Fruit fly (Drosophila melanogaster) whole organism, adult: ENCODE measurements around the gene RpS9.

ENCODE experiments used
- CG11617 ChIP-seq: fragments of 200-800 bp; sonication (Bioruptor generic); optimal IDR thresholded peaks from 2 replicates; lab custom pipeline; 2017; ENCODE audit warnings: mild to moderate bottlenecking, missing biosample characterization, missing genetic modification reagents, missing genetic modification characterization
- CG12768 ChIP-seq: fragments of 200-800 bp; sonication (Bioruptor generic); optimal IDR thresholded peaks from 2 replicates; lab custom pipeline; 2017; ENCODE audit warnings: missing biosample characterization, missing genetic modification characterization, mild to moderate bottlenecking, moderate library complexity, missing genetic modification reagents
- CG14711 ChIP-seq: fragments of 200-800 bp; sonication (Bioruptor generic); optimal IDR thresholded peaks from 2 replicates; lab custom pipeline; 2018; ENCODE audit warnings: missing biosample characterization, mild to moderate bottlenecking, missing genetic modification characterization, moderate library complexity
- CG1620 ChIP-seq: fragments of 200-800 bp; sonication (Bioruptor generic); optimal IDR thresholded peaks from 2 replicates; lab custom pipeline; 2016; ENCODE audit warnings: missing biosample characterization, missing genetic modification characterization
- CG33017 ChIP-seq: fragments of 200-800 bp; sonication (Bioruptor generic); optimal IDR thresholded peaks from 2 replicates; lab custom pipeline; 2018; ENCODE audit warnings: missing biosample characterization, mild to moderate bottlenecking, missing genetic modification characterization, moderate library complexity
- CG5204 ChIP-seq: fragments of 200-800 bp; sonication (Bioruptor generic); optimal IDR thresholded peaks from 2 replicates; lab custom pipeline; 2016; ENCODE audit warnings: missing biosample characterization, missing genetic modification characterization
- CG7045 ChIP-seq: fragments of 200-800 bp; sonication (Bioruptor generic); optimal IDR thresholded peaks from 2 replicates; lab custom pipeline; 2017; ENCODE audit warnings: missing biosample characterization, mild to moderate bottlenecking, missing genetic modification characterization
- CG7101 ChIP-seq: fragments of 200-800 bp; sonication (Bioruptor generic); optimal IDR thresholded peaks from 2 replicates; lab custom pipeline; 2018; ENCODE audit warnings: missing biosample characterization, mild to moderate bottlenecking, missing genetic modification characterization, moderate library complexity
- Clk ChIP-seq: fragments of 200-800 bp; sonication (Bioruptor generic); optimal IDR thresholded peaks from 2 replicates; lab custom pipeline; 2017; ENCODE audit warnings: missing biosample characterization, missing genetic modification characterization
- Crg-1 ChIP-seq: fragments of 200-800 bp; sonication (Bioruptor generic); optimal IDR thresholded peaks from 2 replicates; lab custom pipeline; 2016; ENCODE audit warnings: missing biosample characterization, missing genetic modification characterization
- Hr96 ChIP-seq: fragments of 200-800 bp; sonication (Bioruptor generic); optimal IDR thresholded peaks from 2 replicates; lab custom pipeline; 2016; ENCODE audit warnings: missing biosample characterization, missing genetic modification characterization
- Mnt ChIP-seq: fragments of 200-800 bp; sonication (Bioruptor generic); optimal IDR thresholded peaks from 2 replicates; lab custom pipeline; 2016; ENCODE audit warnings: missing biosample characterization, mild to moderate bottlenecking, missing genetic modification characterization
- bab1 ChIP-seq: fragments of 200-800 bp; sonication (Bioruptor generic); optimal IDR thresholded peaks from 3 replicates; lab custom pipeline; 2019; ENCODE audit warnings: missing biosample characterization, mild to moderate bottlenecking, missing genetic modification characterization, moderate library complexity
- cic ChIP-seq: fragments of 200-800 bp; sonication (Bioruptor generic); optimal IDR thresholded peaks from 2 replicates; lab custom pipeline; 2017; ENCODE audit warnings: missing biosample characterization, mild to moderate bottlenecking, missing genetic modification characterization, moderate library complexity
- cnc ChIP-seq, 2 experiments: fragments of >200 bp; optimal IDR thresholded peaks; 2 replicates each; lab custom pipeline; 2017
- kay ChIP-seq: fragments of 200-800 bp; sonication (Bioruptor generic); peaks from one replicate; lab custom pipeline; 2016; ENCODE audit warnings: missing biosample characterization, missing genetic modification characterization, borderline replicate concordance
- ovo ChIP-seq: fragments of 200-800 bp; sonication (Bioruptor generic); optimal IDR thresholded peaks from 2 replicates; lab custom pipeline; 2016; ENCODE audit warnings: missing biosample characterization, missing genetic modification characterization
- pad ChIP-seq: fragments of 200-800 bp; sonication (Bioruptor generic); optimal IDR thresholded peaks from 3 replicates; lab custom pipeline; 2017; ENCODE audit warnings: missing biosample characterization, missing genetic modification characterization, mild to moderate bottlenecking, moderate library complexity, missing genetic modification reagents
- tj ChIP-seq: fragments of 200-800 bp; sonication (Bioruptor generic); optimal IDR thresholded peaks from 3 replicates; lab custom pipeline; 2017; ENCODE audit warnings: missing biosample characterization, mild to moderate bottlenecking, missing genetic modification characterization, moderate library complexity
- toe ChIP-seq: fragments of 200-800 bp; sonication (Bioruptor generic); optimal IDR thresholded peaks from 2 replicates; lab custom pipeline; 2016; ENCODE audit warnings: missing biosample characterization, missing genetic modification characterization

Gene RpS9

dm6 chr3L:9550873-9551580, 39.7 kb upstream of the RpS9 start:
- no peak for TF ChIP-seq CG12768
- peak; percentile 78 for TF ChIP-seq tj (GFP tag; lab: Kevin White, UChicago)

- no peak for TF ChIP-seq Crg-1 (GFP tag; lab: Kevin White, UChicago)
- no peak for TF ChIP-seq toe (GFP tag; lab: Kevin White, UChicago)
- TF ChIP-seq CG14711 (tag; lab: Kevin White, UChicago) = no peak
- TF ChIP-seq kay (GFP tag; lab: Kevin White, UChicago) = no peak
- no peak for TF ChIP-seq CG7045
- no peak for TF ChIP-seq Hr96 (GFP tag; lab: Kevin White, UChicago)
- TF ChIP-seq CG7101 (tag; lab: Kevin White, UChicago) = no peak
- no peak for TF ChIP-seq CG33017 (tag; lab: Kevin White, UChicago)
- no peak for TF ChIP-seq CG1620 (GFP tag; lab: Kevin White, UChicago)
- no peak for TF ChIP-seq Clk (GFP tag; lab: Kevin White, UChicago)
- no peak for TF ChIP-seq cic
- no peak for TF ChIP-seq CG5204 (GFP tag; lab: Kevin White, UChicago)
- no peak for TF ChIP-seq cnc (optimal IDR thresholded peaks at IDR 0.05; lab: Kevin White, UChicago)
- no peak for TF ChIP-seq bab1 (GFP tag; lab: Kevin White, UChicago)
- TF ChIP-seq pad = no peak
- no peak for TF ChIP-seq CG11617 (GFP tag; lab: Kevin White, UChicago)
- no peak for TF ChIP-seq ovo (GFP tag; lab: Kevin White, UChicago)
- no peak for TF ChIP-seq tj (GFP tag; lab: Kevin White, UChicago)
- no peak for TF ChIP-seq CG12768
- no peak for TF ChIP-seq Mnt
These were observed 38.5 kb upstream of the RpS9 start for dm6 chr3L:9549690-9550303.

- TF ChIP-seq CG7101 (tag; lab: Kevin White, UChicago) (no peak), tj (GFP tag; lab: Kevin White, UChicago) (no peak), CG5204 (GFP tag; lab: Kevin White, UChicago) (no peak), CG12768 (no peak), CG33017 (tag; lab: Kevin White, UChicago) (no peak), Clk (GFP tag; lab: Kevin White, UChicago) (no peak), bab1 (GFP tag; lab: Kevin White, UChicago) (no peak), kay (GFP tag; lab: Kevin White, UChicago) (no peak), CG7045 (no peak), toe (GFP tag; lab: Kevin White, UChicago) (no peak), CG14711 (tag; lab: Kevin White, UChicago) (no peak), Mnt (no peak), Crg-1 (GFP tag; lab: Kevin White, UChicago) (no peak), pad (no peak), ovo (GFP tag; lab: Kevin White, UChicago) (no peak)
These were observed 37.5 kb upstream of the RpS9 start for dm6 chr3L:9548800-9549199.

- no peak for TF ChIP-seq cic
- peak; percentile 78 for TF ChIP-seq tj (GFP tag; lab: Kevin White, UChicago)
- no peak for TF ChIP-seq CG14711 (tag; lab: Kevin White, UChicago)
These were observed 36.6 kb upstream of the RpS9 start for dm6 chr3L:9547910-9548309.

- TF ChIP-seq tj (GFP tag; lab: Kevin White, UChicago) (peak; percentile 63), Hr96 (GFP tag; lab: Kevin White, UChicago) (no peak), kay (GFP tag; lab: Kevin White, UChicago) (no peak), CG14711 (tag; lab: Kevin White, UChicago) (no peak), Mnt (peak; percentile 93), toe (GFP tag; lab: Kevin White, UChicago) (no peak), Clk (GFP tag; lab: Kevin White, UChicago) (peak; percentile 10), CG7101 (tag; lab: Kevin White, UChicago) (no peak), CG33017 (tag; lab: Kevin White, UChicago) (no peak), CG1620 (GFP tag; lab: Kevin White, UChicago) (no peak)
These were observed 35.6 kb upstream of the RpS9 start, which contains the start of gene CG42673 for dm6 chr3L:9546875-9547324. Gene CG42673, plus strand, starts transcription at chr3L:9547220.

dm6 chr3L:9543899-9544298, 32.6 kb upstream of the RpS9 start, which contains the start of gene Ir67a:
Gene Ir67a, minus strand, starts transcription at chr3L:9543999.
- TF ChIP-seq pad = no peak
- TF ChIP-seq cic = no peak
- no peak for TF ChIP-seq CG12768
- no peak for TF ChIP-seq Hr96 (GFP tag; lab: Kevin White, UChicago)
- TF ChIP-seq CG5204 (GFP tag; lab: Kevin White, UChicago) = no peak
- no peak for TF ChIP-seq tj (GFP tag; lab: Kevin White, UChicago)
- no peak for TF ChIP-seq Clk (GFP tag; lab: Kevin White, UChicago)
- no peak for TF ChIP-seq CG11617 (GFP tag; lab: Kevin White, UChicago)
- no peak for TF ChIP-seq Crg-1 (GFP tag; lab: Kevin White, UChicago)
- no peak for TF ChIP-seq kay (GFP tag; lab: Kevin White, UChicago)
- TF ChIP-seq toe (GFP tag; lab: Kevin White, UChicago) = no peak
- no peak for TF ChIP-seq ovo (GFP tag; lab: Kevin White, UChicago)
- no peak for TF ChIP-seq Mnt
- TF ChIP-seq CG14711 (tag; lab: Kevin White, UChicago) = no peak
- no peak for TF ChIP-seq CG7045
- no peak for TF ChIP-seq bab1 (GFP tag; lab: Kevin White, UChicago)
- no peak for TF ChIP-seq CG33017 (tag; lab: Kevin White, UChicago)
- no peak for TF ChIP-seq cnc (optimal IDR thresholded peaks at IDR 0.05; lab: Kevin White, UChicago)
- TF ChIP-seq CG1620 (GFP tag; lab: Kevin White, UChicago) = no peak
- TF ChIP-seq CG7101 (tag; lab: Kevin White, UChicago) = no peak
